Worm (Caenorhabditis elegans): ENCODE data around the gene sphr-1.

- no peak for TF ChIP-seq C38D4.7 (GFP tag; optimal IDR thresholded peaks at IDR 0.05)
- TF ChIP-seq pag-3 (tag; optimal IDR thresholded peaks at IDR 0.05; ENCODE audit: borderline replicate concordance): no peak
- TF ChIP-seq nfya-1 (tag; optimal IDR thresholded peaks at IDR 0.05): no peak
- TF ChIP-seq gmeb-2 (tag; optimal IDR thresholded peaks at IDR 0.05): no peak
- no peak for TF ChIP-seq hlh-8 (tag; optimal IDR thresholded peaks at IDR 0.05)
- TF ChIP-seq eyg-1 (tag; optimal IDR thresholded peaks at IDR 0.05): no peak
- no peak for TF ChIP-seq ama-1 (optimal IDR thresholded peaks at IDR 0.05)
- no peak for TF ChIP-seq pqm-1 (tag; optimal IDR thresholded peaks at IDR 0.05)
- no peak for TF ChIP-seq dve-1 (tag; optimal IDR thresholded peaks at IDR 0.05)
- no peak for TF ChIP-seq elt-2 (tag; optimal IDR thresholded peaks at IDR 0.05)
- no peak for TF ChIP-seq syd-9 (tag; optimal IDR thresholded peaks at IDR 0.05)
- TF ChIP-seq elt-4 (tag; optimal IDR thresholded peaks at IDR 0.05): no peak
- no peak for TF ChIP-seq ceh-34 (tag; optimal IDR thresholded peaks at IDR 0.05)
- no peak for TF ChIP-seq odd-2 (tag; optimal IDR thresholded peaks at IDR 0.05)
Measured at ce11 chrV:9148151-9148550, 43.3 kb upstream of the sphr-1 start.
